Worm (Caenorhabditis elegans) whole organism, L2 larva: ENCODE results near the gene sri-63.

Experiments
- F13H6.1 ChIP-seq: sonication (generic microtip); optimal IDR thresholded peaks from 2 replicates; lab custom pipeline; 2016; ENCODE audit warnings: missing genetic modification characterization, missing compliant biosample characterization
- R02D3.7 ChIP-seq: fragments of 150-350 bp; optimal IDR thresholded peaks from 2 replicates; lab custom pipeline; 2014; ENCODE audit warnings: missing biosample characterization, missing genetic modification characterization
- Y55F3AM.14 ChIP-seq: fragments of 200-800 bp; sonication (Bioruptor generic); optimal IDR thresholded peaks from 2 replicates; lab custom pipeline; 2018; ENCODE audit warnings: mild to moderate bottlenecking, missing genetic modification characterization, missing compliant biosample characterization
- ZK546.5 ChIP-seq: sonication (generic microtip); optimal IDR thresholded peaks from 2 replicates; lab custom pipeline; 2017; ENCODE audit warnings: missing biosample characterization, missing genetic modification characterization
- alr-1 ChIP-seq: fragments of 150-350 bp; optimal IDR thresholded peaks from 2 replicates; lab custom pipeline; 2014; ENCODE audit warnings: missing biosample characterization, missing genetic modification characterization
- aly-2 ChIP-seq: fragments of 150-350 bp; optimal IDR thresholded peaks from 2 replicates; lab custom pipeline; 2014; ENCODE audit warnings: missing biosample characterization, missing genetic modification characterization
- ama-1 ChIP-seq: fragments of 150-350 bp; optimal IDR thresholded peaks from 2 replicates; lab custom pipeline; 2018; ENCODE audit warnings: inconsistent platforms
- blmp-1 ChIP-seq: sonication (generic microtip); optimal IDR thresholded peaks from 2 replicates; lab custom pipeline; 2017; ENCODE audit warnings: missing genetic modification characterization, mild to moderate bottlenecking, missing compliant biosample characterization, antibody characterized with exemption, moderate library complexity; ENCODE audit not compliant: insufficient read depth
- ceh-16 ChIP-seq: fragments of 150-350 bp; optimal IDR thresholded peaks from 2 replicates; lab custom pipeline; 2014; ENCODE audit warnings: missing biosample characterization, missing genetic modification characterization
- ceh-82 ChIP-seq: fragments of 150-350 bp; optimal IDR thresholded peaks from 2 replicates; lab custom pipeline; 2014; ENCODE audit warnings: missing biosample characterization, missing genetic modification characterization
- crh-2 ChIP-seq: sonication (generic microtip); optimal IDR thresholded peaks from 2 replicates; lab custom pipeline; 2017; ENCODE audit warnings: missing biosample characterization, missing genetic modification characterization
- dmd-4 ChIP-seq: sonication (generic microtip); optimal IDR thresholded peaks from 2 replicates; lab custom pipeline; 2017; ENCODE audit warnings: missing biosample characterization, missing genetic modification characterization
- elt-1 ChIP-seq: fragments of 150-350 bp; optimal IDR thresholded peaks from 2 replicates; lab custom pipeline; 2014; ENCODE audit warnings: missing biosample characterization, missing genetic modification characterization
- elt-3 ChIP-seq: sonication (generic microtip); optimal IDR thresholded peaks from 2 replicates; lab custom pipeline; 2017; ENCODE audit warnings: missing biosample characterization, missing genetic modification characterization
- fos-1 ChIP-seq: fragments of 150-350 bp; optimal IDR thresholded peaks from 2 replicates; lab custom pipeline; 2014; ENCODE audit warnings: missing biosample characterization, missing genetic modification characterization
- gmeb-1 ChIP-seq: fragments of 150-350 bp; optimal IDR thresholded peaks from 2 replicates; lab custom pipeline; 2014; ENCODE audit warnings: missing biosample characterization, missing genetic modification characterization
- lin-11 ChIP-seq: fragments of 150-350 bp; sonication (generic microtip); optimal IDR thresholded peaks from 2 replicates; lab custom pipeline; 2014; ENCODE audit warnings: missing biosample characterization, missing genetic modification characterization, inconsistent platforms, mixed read lengths
- lin-13 ChIP-seq: fragments of 150-350 bp; optimal IDR thresholded peaks from 2 replicates; lab custom pipeline; 2014; ENCODE audit warnings: missing biosample characterization, missing genetic modification reagents, missing genetic modification characterization
- lin-39 ChIP-seq: fragments of 150-350 bp; optimal IDR thresholded peaks from 2 replicates; lab custom pipeline; 2014; ENCODE audit warnings: missing biosample characterization, missing genetic modification reagents, missing genetic modification characterization
- lsy-2 ChIP-seq, 2 experiments: fragments of 150-350 bp in 1 of 2; sonication (generic microtip) in 1 of 2; optimal IDR thresholded peaks; 2 replicates each; lab custom pipeline; 2014 to 2017; ENCODE audit warnings: missing biosample characterization in 2 of 2, missing genetic modification characterization in 2 of 2
- mab-5 ChIP-seq: fragments of 150-350 bp; optimal IDR thresholded peaks from 2 replicates; lab custom pipeline; 2014; ENCODE audit warnings: missing biosample characterization, missing genetic modification characterization
- mbf-1 ChIP-seq: sonication (generic microtip); optimal IDR thresholded peaks from 2 replicates; lab custom pipeline; 2017; ENCODE audit warnings: missing biosample characterization, missing genetic modification characterization
- nhr-11 ChIP-seq: fragments of 150-350 bp; optimal IDR thresholded peaks from 2 replicates; lab custom pipeline; 2014; ENCODE audit warnings: missing biosample characterization, missing genetic modification characterization
- nhr-129 ChIP-seq: fragments of 150-350 bp; optimal IDR thresholded peaks from 2 replicates; lab custom pipeline; 2014; ENCODE audit warnings: missing biosample characterization, missing genetic modification characterization
- nhr-21 ChIP-seq: fragments of 150-350 bp; optimal IDR thresholded peaks from 2 replicates; lab custom pipeline; 2014; ENCODE audit warnings: missing biosample characterization, missing genetic modification characterization
- peb-1 ChIP-seq: fragments of 150-350 bp; optimal IDR thresholded peaks from 2 replicates; lab custom pipeline; 2014; ENCODE audit warnings: missing biosample characterization, missing genetic modification characterization
- sem-4 ChIP-seq: fragments of 150-350 bp; optimal IDR thresholded peaks from 2 replicates; lab custom pipeline; 2014; ENCODE audit warnings: missing biosample characterization, missing genetic modification reagents, missing genetic modification characterization
- skn-1 ChIP-seq: sonication (generic microtip); optimal IDR thresholded peaks from 2 replicates; lab custom pipeline; 2017; ENCODE audit warnings: missing biosample characterization, missing genetic modification characterization
- sma-3 ChIP-seq: sonication (generic microtip); optimal IDR thresholded peaks from 2 replicates; lab custom pipeline; 2016; ENCODE audit warnings: missing genetic modification reagents, missing genetic modification characterization, missing compliant biosample characterization
- sma-9 ChIP-seq, 2 experiments: fragments of 150-350 bp in 1 of 2; sonication (generic microtip) in 1 of 2; optimal IDR thresholded peaks; 2 replicates each; lab custom pipeline; 2014 to 2016; ENCODE audit warnings: missing genetic modification characterization in 2 of 2, mild to moderate bottlenecking in 1 of 2, missing biosample characterization in 1 of 2, missing compliant biosample characterization in 1 of 2, missing genetic modification reagents in 1 of 2, moderate library complexity in 1 of 2
- snpc-4 ChIP-seq: fragments of 150-350 bp; optimal IDR thresholded peaks from 2 replicates; lab custom pipeline; 2014; ENCODE audit warnings: missing biosample characterization, missing genetic modification characterization
- unc-39 ChIP-seq: fragments of 150-350 bp; optimal IDR thresholded peaks from 2 replicates; lab custom pipeline; 2014; ENCODE audit warnings: missing biosample characterization, missing genetic modification characterization
- unc-55 ChIP-seq: fragments of 150-350 bp; sonication (generic microtip); optimal IDR thresholded peaks from 3 replicates; lab custom pipeline; 2014; ENCODE audit warnings: missing biosample characterization, missing genetic modification reagents, missing genetic modification characterization
- zag-1 ChIP-seq: fragments of 150-350 bp; optimal IDR thresholded peaks from 2 replicates; lab custom pipeline; 2014; ENCODE audit warnings: missing biosample characterization, missing genetic modification characterization
- ztf-1 ChIP-seq: fragments of 200-800 bp; sonication (Bioruptor generic); conservative IDR thresholded peaks from 2 replicates; pipeline ENCODE4 v1.3.6; 2022; ENCODE audit warnings: missing genetic modification characterization, missing compliant biosample characterization

Gene sri-63

ce11 chrII:3287073-3287472, at the start of gene sri-63:
sri-63 (plus strand) TSS chrII:3287373.
- TF ChIP-seq mab-5 (tag; lab: Kevin White, UChicago) = no peak
- no peak for TF ChIP-seq sem-4 (tag; lab: Kevin White, UChicago)
- no peak for TF ChIP-seq sma-9 (GFP tag; optimal IDR thresholded peaks at IDR 0.05; lab: Kevin White, UChicago)
- TF ChIP-seq sma-9 (tag; optimal IDR thresholded peaks at IDR 0.05; lab: Kevin White, UChicago) = no peak
- TF ChIP-seq ZK546.5 (tag; lab: Kevin White, UChicago) = no peak
- no peak for TF ChIP-seq sma-3 (GFP tag; lab: Kevin White, UChicago)
- TF ChIP-seq lin-11 (tag; lab: Kevin White, UChicago) = no peak
- no peak for TF ChIP-seq nhr-129 (tag; lab: Kevin White, UChicago)
- no peak for TF ChIP-seq lin-13 (GFP tag; lab: Kevin White, UChicago)
- no peak for TF ChIP-seq lin-39 (tag; lab: Kevin White, UChicago)
- no peak for TF ChIP-seq unc-39 (tag; lab: Kevin White, UChicago)
- no peak for TF ChIP-seq peb-1
- no peak for TF ChIP-seq alr-1
- no peak for TF ChIP-seq dmd-4 (tag; lab: Kevin White, UChicago)
- no peak for TF ChIP-seq snpc-4 (tag; lab: Kevin White, UChicago)

ce11 chrII:3240207-3240606, 47.0 kb upstream of the sri-63 start, which contains the start of gene C17F4.3:
C17F4.3 (plus strand) TSS chrII:3240507.
- TF ChIP-seq sem-4 (tag; lab: Kevin White, UChicago) = no peak
- TF ChIP-seq zag-1 (tag; lab: Kevin White, UChicago) = no peak
- TF ChIP-seq nhr-21 (tag; lab: Kevin White, UChicago) = no peak
- TF ChIP-seq lin-39 (tag; lab: Kevin White, UChicago) = no peak
- TF ChIP-seq nhr-11 (tag; lab: Kevin White, UChicago) = no peak
- TF ChIP-seq skn-1 (tag; lab: Kevin White, UChicago) = no peak

ce11 chrII:3241842-3242241, 45.3 kb upstream of the sri-63 start:
- TF ChIP-seq nhr-11 (tag; lab: Kevin White, UChicago) = no peak
- no peak for TF ChIP-seq lin-39 (tag; lab: Kevin White, UChicago)
- TF ChIP-seq lsy-2 (tag; optimal IDR thresholded peaks at IDR 0.05; lab: Kevin White, UChicago) = no peak
- no peak for TF ChIP-seq F13H6.1 (tag; lab: Kevin White, UChicago)
- TF ChIP-seq ceh-82 (tag; lab: Kevin White, UChicago) = no peak
- TF ChIP-seq ceh-16 (tag; lab: Kevin White, UChicago) = no peak
- no peak for TF ChIP-seq elt-3
- no peak for TF ChIP-seq skn-1 (tag; lab: Kevin White, UChicago)
- peak; percentile 9 for TF ChIP-seq blmp-1 (tag; lab: Kevin White, UChicago)
- TF ChIP-seq ztf-1 (GFP tag; lab: Robert Waterston, UW) = no peak
- no peak for TF ChIP-seq ama-1
- TF ChIP-seq alr-1 = no peak
- TF ChIP-seq R02D3.7 (tag; lab: Kevin White, UChicago) = no peak
- no peak for TF ChIP-seq mbf-1 (tag; lab: Kevin White, UChicago)
- TF ChIP-seq lin-11 (tag; lab: Kevin White, UChicago) = no peak
- TF ChIP-seq nhr-21 (tag; lab: Kevin White, UChicago) = peak; percentile 68
- TF ChIP-seq sma-9 (GFP tag; optimal IDR thresholded peaks at IDR 0.05; lab: Kevin White, UChicago) = no peak
- no peak for TF ChIP-seq sma-9 (tag; optimal IDR thresholded peaks at IDR 0.05; lab: Kevin White, UChicago)

ce11 chrII:3244070-3244469, 43.1 kb upstream of the sri-63 start, which contains the start of gene C17F4.12:
C17F4.12 (minus strand) TSS chrII:3244170.
- TF ChIP-seq unc-55 (GFP tag; lab: Kevin White, UChicago) (no peak), R02D3.7 (tag; lab: Kevin White, UChicago) (no peak)
- TF ChIP-seq, all 48 proteins: peak for 0

- TF ChIP-seq fos-1 (tag; lab: Kevin White, UChicago) (peak; percentile 50), elt-1 (no peak), lin-13 (GFP tag; lab: Kevin White, UChicago) (peak; percentile 6)
- TF ChIP-seq, all 48 proteins: peak for 2
Measured at ce11 chrII:3244758-3245157, 42.4 kb upstream of the sri-63 start.

- TF ChIP-seq Y55F3AM.14 (GFP tag; lab: Kevin White, UChicago) = no peak
- TF ChIP-seq crh-2 (tag; lab: Kevin White, UChicago) = peak; percentile 87
- TF ChIP-seq aly-2 (tag; lab: Kevin White, UChicago) = no peak
- TF ChIP-seq sma-3 (GFP tag; lab: Kevin White, UChicago) = peak; percentile 9
- peak; percentile 52 for TF ChIP-seq sma-9 (GFP tag; optimal IDR thresholded peaks at IDR 0.05; lab: Kevin White, UChicago)
- TF ChIP-seq sma-9 (tag; optimal IDR thresholded peaks at IDR 0.05; lab: Kevin White, UChicago) = no peak
- peak; percentile 29 for TF ChIP-seq gmeb-1 (tag; lab: Kevin White, UChicago)
- peak; percentile 69 for TF ChIP-seq fos-1 (tag; lab: Kevin White, UChicago)
- TF ChIP-seq F13H6.1 (tag; lab: Kevin White, UChicago) = peak; percentile 2
Measured at ce11 chrII:3245836-3246235, 41.3 kb upstream of the sri-63 start, which contains the start of gene C17F4.7. C17F4.7 (minus strand) TSS chrII:3246015.
